Fruit fly (Drosophila melanogaster) whole organism, prepupa: Measurements from ENCODE around the gene CG15894.

ENCODE experiments used
- CG10669 ChIP-seq: fragments of 200-800 bp; sonication (Bioruptor generic); optimal IDR thresholded peaks from 3 replicates; lab custom pipeline; 2018; ENCODE audit warnings: missing biosample characterization, mild to moderate bottlenecking, missing genetic modification characterization, moderate library complexity
- CG6808 ChIP-seq: fragments of 200-800 bp; sonication (Bioruptor generic); optimal IDR thresholded peaks from 3 replicates; lab custom pipeline; 2017; ENCODE audit warnings: missing biosample characterization, missing genetic modification characterization, mild to moderate bottlenecking, moderate library complexity, missing genetic modification reagents
- Gug ChIP-seq: fragments of 200-800 bp; sonication (Bioruptor generic); IDR thresholded peaks from 2 replicates; pipeline ENCODE4 v1.3.6; 2022; ENCODE audit warnings: missing biosample characterization, missing genetic modification characterization
- Hr39 ChIP-seq: fragments of 200-800 bp; sonication (Bioruptor generic); optimal IDR thresholded peaks from 2 replicates; lab custom pipeline; 2016; ENCODE audit warnings: missing biosample characterization, missing genetic modification characterization
- Lpt ChIP-seq: fragments of 200-800 bp; sonication (Bioruptor generic); optimal IDR thresholded peaks from 3 replicates; lab custom pipeline; 2016; ENCODE audit warnings: missing biosample characterization, missing genetic modification characterization
- cyc ChIP-seq: fragments of 200-800 bp; sonication (Bioruptor generic); optimal IDR thresholded peaks from 3 replicates; lab custom pipeline; 2016; ENCODE audit warnings: missing biosample characterization, missing genetic modification characterization
- dac ChIP-seq: fragments of 200-800 bp; sonication (Bioruptor generic); optimal IDR thresholded peaks from 2 replicates; lab custom pipeline; 2017; ENCODE audit warnings: missing biosample characterization, mild to moderate bottlenecking, missing genetic modification characterization
- pdm3 ChIP-seq: fragments of 200-800 bp; sonication (Bioruptor generic); optimal IDR thresholded peaks from 3 replicates; lab custom pipeline; 2016; ENCODE audit warnings: missing biosample characterization, missing genetic modification characterization
- svp ChIP-seq: fragments of 200-800 bp; sonication (Bioruptor generic); peaks from one replicate; lab custom pipeline; 2016; ENCODE audit warnings: missing biosample characterization, missing genetic modification characterization

- TF ChIP-seq CG6808 (no peak), Hr39 (GFP tag; lab: Kevin White, UChicago) (no peak), pdm3 (GFP tag; lab: Kevin White, UChicago) (no peak), Gug (GFP tag; lab: Robert Waterston, UW) (no peak), dac (GFP tag; lab: Kevin White, UChicago) (no peak), CG10669 (GFP tag; lab: Kevin White, UChicago) (no peak), svp (GFP tag; lab: Kevin White, UChicago) (peak; percentile 52), Lpt (GFP tag; lab: Kevin White, UChicago) (no peak), cyc (GFP tag; lab: Kevin White, UChicago) (no peak)
Measured at dm6 chrX:6276590-6276989, 32.4 kb upstream of the CG15894 start, which contains the start of gene CG3566.
